Fruit fly (Drosophila melanogaster): Measurements from ENCODE around the gene Spn77Bb.

Gene Spn77Bb

DNA sequence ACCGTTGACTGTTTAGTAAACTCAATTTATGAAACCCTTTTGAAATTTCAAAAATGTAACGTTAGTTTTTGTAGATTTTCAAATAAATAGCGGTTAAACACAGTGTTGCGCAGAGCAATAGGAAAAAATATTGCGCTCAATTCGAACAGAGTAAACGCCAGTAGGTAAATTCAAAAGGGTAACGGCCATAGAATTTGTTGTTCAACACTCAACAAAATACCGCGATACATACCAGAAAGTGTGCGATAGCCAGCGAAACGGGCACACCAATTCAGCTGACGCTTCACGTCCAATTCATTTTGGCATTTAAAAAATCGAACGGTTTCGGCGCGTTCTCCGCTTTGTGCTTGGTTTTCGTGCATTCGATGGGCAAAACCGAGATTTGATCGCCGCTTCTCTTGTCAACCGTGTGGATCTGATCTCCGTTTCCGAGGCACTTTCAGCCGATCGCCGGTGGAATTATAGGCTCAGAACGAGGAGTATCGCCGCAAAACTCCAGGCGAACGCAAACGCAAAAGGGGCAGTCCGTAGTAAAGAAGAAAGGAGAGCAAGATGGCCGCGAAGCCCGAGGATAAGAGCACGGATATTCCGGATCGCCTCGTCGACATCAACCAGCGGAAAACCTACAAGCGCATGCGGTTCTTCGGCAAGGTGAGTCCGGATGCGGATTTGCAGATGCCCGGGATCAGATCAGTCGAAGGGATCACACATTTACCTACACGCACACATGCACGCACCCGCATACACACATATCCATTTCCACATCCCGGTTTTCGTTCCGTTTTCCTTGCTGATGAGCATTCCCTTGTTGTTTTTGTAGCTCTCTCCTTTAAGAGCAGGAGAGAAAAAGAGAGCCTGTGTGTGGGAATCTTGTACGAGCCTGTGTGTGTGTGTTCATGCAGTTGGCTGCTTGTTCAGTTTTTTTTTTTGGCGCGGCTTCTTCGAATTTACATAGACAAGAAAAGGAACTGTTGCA is 10.7 kb upstream of the Spn77Bb start (continued):
- peak; percentile 36 for TF ChIP-seq grau (tag; optimal IDR thresholded peaks at IDR 0.05)
- peak; percentile 23 for TF ChIP-seq Camta (GFP tag; optimal IDR thresholded peaks at IDR 0.05)
- TF ChIP-seq bab2 (GFP tag; optimal IDR thresholded peaks at IDR 0.05) = peak; percentile 26
- TF ChIP-seq Tbp (GFP tag; optimal IDR thresholded peaks at IDR 0.05) = no peak
- no peak for TF ChIP-seq CG12299 (tag; optimal IDR thresholded peaks at IDR 0.05)
- 0 out of 3 replicates have a peak, but pooled peaks have one; percentile 14 for TF ChIP-seq CG14050 (GFP tag; IDR thresholded peaks at IDR 0.05)
- peak; percentile 43 for TF ChIP-seq ssp (GFP tag; IDR thresholded peaks at IDR 0.05)
- TF ChIP-seq CG10654 (GFP tag; optimal IDR thresholded peaks at IDR 0.05) = peak; percentile 11
- peak; percentile 83 for TF ChIP-seq CG7963 (GFP tag; IDR thresholded peaks at IDR 0.05; ENCODE audit: partially characterized antibody)
- TF ChIP-seq Sox100B (GFP tag; optimal IDR thresholded peaks at IDR 0.05) = no peak
- TF ChIP-seq CG32772 (GFP tag; IDR thresholded peaks at IDR 0.05) = peak; percentile 57; the same call in 1 of the 2 replicates
- TF ChIP-seq bowl (GFP tag; IDR thresholded peaks at IDR 0.05) = no peak
- TF ChIP-seq CG9932 (GFP tag; IDR thresholded peaks at IDR 0.05) = peak; percentile 79
- no peak for TF ChIP-seq CG1024 (GFP tag; IDR thresholded peaks at IDR 0.05)
- peak; percentile 25 to 49 for TF ChIP-seq chif (GFP tag; optimal IDR thresholded peaks at IDR 0.05)
- peak; percentile 75 for TF ChIP-seq CG2120 (GFP tag; optimal IDR thresholded peaks at IDR 0.05)
- TF ChIP-seq CG34224 (GFP tag; IDR thresholded peaks at IDR 0.05; ENCODE audit: partially characterized antibody) = peak; percentile 85
- peak; percentile 95 for TF ChIP-seq Ets65A (GFP tag)
- peak in 1 of 2 experiments; percentile 42 for TF ChIP-seq insv (GFP tag; optimal IDR thresholded peaks at IDR 0.05)
- peak; percentile 91 for TF ChIP-seq HmgD (GFP tag; optimal IDR thresholded peaks at IDR 0.05)
- TF ChIP-seq Trl (optimal IDR thresholded peaks at IDR 0.05) = peak; percentile 3 to 67
- TF ChIP-seq Trl (GFP tag; optimal IDR thresholded peaks at IDR 0.05) = peak; percentile 60
- TF ChIP-seq klu (GFP tag; IDR thresholded peaks at IDR 0.05) = peak; percentile 33; the same call in 1 of the 2 replicates
- no peak for TF ChIP-seq Gsc (GFP tag; IDR thresholded peaks at IDR 0.05)
- no peak for TF ChIP-seq hkb (optimal IDR thresholded peaks at IDR 0.05)
- no peak for TF ChIP-seq hkb (GFP tag; IDR thresholded peaks at IDR 0.05)
- peak; percentile 71 for TF ChIP-seq CG17829 (tag; optimal IDR thresholded peaks at IDR 0.05)
- TF ChIP-seq Ada2b (GFP tag; IDR thresholded peaks at IDR 0.05) = 0 out of 2 replicates have a peak, but pooled peaks have one; percentile 13
- TF ChIP-seq emc (GFP tag; optimal IDR thresholded peaks at IDR 0.05) = peak; percentile 39
- TF ChIP-seq cg (GFP tag; optimal IDR thresholded peaks at IDR 0.05) = peak; percentile 71
- peak; percentile 73 for TF ChIP-seq pfk (GFP tag; optimal IDR thresholded peaks at IDR 0.05)
- TF ChIP-seq phol (tag; optimal IDR thresholded peaks at IDR 0.05) = peak; percentile 63
- peak; percentile 72; the same call in 2 of the 3 replicates for TF ChIP-seq CG11456 (GFP tag; IDR thresholded peaks at IDR 0.05)
- no peak for TF ChIP-seq fd102C (GFP tag; optimal IDR thresholded peaks at IDR 0.05)
- TF ChIP-seq CG6689 (GFP tag; IDR thresholded peaks at IDR 0.05) = peak; percentile 18; the same call in 1 of the 2 replicates
- TF ChIP-seq CG16863 (GFP tag; optimal IDR thresholded peaks at IDR 0.05) = peak; percentile 44
- peak; percentile 93 for TF ChIP-seq CG17186 (GFP tag; optimal IDR thresholded peaks at IDR 0.05)
- TF ChIP-seq CG30020 (tag; optimal IDR thresholded peaks at IDR 0.05) = peak; percentile 33
- TF ChIP-seq dm (GFP tag; optimal IDR thresholded peaks at IDR 0.05) = peak; percentile 30
- peak; percentile 55 for TF ChIP-seq vfl (GFP tag; optimal IDR thresholded peaks at IDR 0.05)
- peak; percentile 66 for TF ChIP-seq CG1792 (GFP tag; optimal IDR thresholded peaks at IDR 0.05)
- peak; percentile 73 for TF ChIP-seq hb (GFP tag; IDR thresholded peaks at IDR 0.05; ENCODE audit: partially characterized antibody)
- peak; percentile 26 for TF ChIP-seq CG13894 (tag; optimal IDR thresholded peaks at IDR 0.05)
- no peak for TF ChIP-seq odd (GFP tag; optimal IDR thresholded peaks at IDR 0.05)
- TF ChIP-seq Xrp1 (GFP tag; IDR thresholded peaks at IDR 0.05) = peak; percentile 53; the same call in 1 of the 2 replicates
- TF ChIP-seq CG12769 (tag; optimal IDR thresholded peaks at IDR 0.05) = peak; percentile 44
- no peak for TF ChIP-seq Jarid2 (GFP tag; optimal IDR thresholded peaks at IDR 0.05)
- no peak for TF ChIP-seq CG12104 (GFP tag; optimal IDR thresholded peaks at IDR 0.05)
- peak; percentile 88 for TF ChIP-seq Scr (GFP tag; IDR thresholded peaks at IDR 0.05; ENCODE audit: partially characterized antibody)
